Worm (Caenorhabditis elegans): ENCODE measurements around the gene srsx-32.

- TF ChIP-seq nhr-111 (GFP tag; optimal IDR thresholded peaks at IDR 0.05) (no peak), nhr-10 (tag; optimal IDR thresholded peaks at IDR 0.05) (no peak), nhr-77 (tag; optimal IDR thresholded peaks at IDR 0.05) (no peak)
Measured at ce11 chrV:6987673-6988072, 29.5 kb upstream of the srsx-32 start, which contains the start of gene nhr-139.
